Worm (Caenorhabditis elegans) whole organism, L4 larva: ENCODE data around the gene Y54G2A.15.

ENCODE experiments used
- F26F4.8 ChIP-seq: fragments of 200-800 bp; sonication (Bioruptor generic); conservative IDR thresholded peaks from 2 replicates; pipeline ENCODE4 v1.3.6; 2022; ENCODE audit warnings: missing genetic modification characterization, missing compliant biosample characterization
- F49E8.2 ChIP-seq: sonication (generic microtip); optimal IDR thresholded peaks from 2 replicates; lab custom pipeline; 2016; ENCODE audit warnings: missing compliant biosample characterization, mild to moderate bottlenecking, missing genetic modification characterization, borderline replicate concordance
- T20F7.1 ChIP-seq: fragments of 200-800 bp; sonication (Bioruptor generic); optimal IDR thresholded peaks from 2 replicates; lab custom pipeline; 2018; ENCODE audit warnings: mild to moderate bottlenecking, missing genetic modification characterization, missing compliant biosample characterization
- T26A8.4 ChIP-seq: fragments of 200-800 bp; sonication (Bioruptor generic); IDR thresholded peaks from 2 replicates; pipeline ENCODE4 v1.3.6; 2022; ENCODE audit warnings: missing genetic modification characterization, missing compliant biosample characterization
- Y105C5A.15 ChIP-seq: fragments of 200-800 bp; sonication (Bioruptor generic); IDR thresholded peaks from 2 replicates; pipeline ENCODE4 v1.3.6; 2022; ENCODE audit warnings: missing genetic modification characterization, missing compliant biosample characterization
- Y5F2A.4 ChIP-seq: fragments of 200-800 bp; sonication (Bioruptor generic); optimal IDR thresholded peaks from 2 replicates; lab custom pipeline; 2018; ENCODE audit warnings: mild to moderate bottlenecking, missing genetic modification characterization, missing compliant biosample characterization
- aha-1 ChIP-seq: fragments of 150-350 bp; peaks from one replicate; lab custom pipeline; 2014; ENCODE audit warnings: missing biosample characterization, missing genetic modification characterization
- aly-2 ChIP-seq: sonication (generic microtip); optimal IDR thresholded peaks from 2 replicates; lab custom pipeline; 2018; ENCODE audit warnings: missing biosample characterization, missing genetic modification characterization
- arid-1 ChIP-seq: fragments of 200-800 bp; sonication (Bioruptor generic); conservative IDR thresholded peaks from 2 replicates; pipeline ENCODE4 v1.3.6; 2022; ENCODE audit warnings: missing genetic modification reagents, missing genetic modification characterization, missing compliant biosample characterization
- daf-12 ChIP-seq: fragments of 150-350 bp; optimal IDR thresholded peaks from 2 replicates; lab custom pipeline; 2014; ENCODE audit warnings: missing biosample characterization, missing genetic modification reagents, missing genetic modification characterization
- daf-16 ChIP-seq, 3 experiments: sonication (generic microtip); optimal IDR thresholded peaks; 2 replicates each; lab custom pipeline; 2016 to 2017; ENCODE audit warnings: missing genetic modification characterization in 3 of 3, missing genetic modification reagents in 3 of 3, mild to moderate bottlenecking in 2 of 3, missing compliant biosample characterization in 2 of 3, missing biosample characterization in 1 of 3, moderate library complexity in 1 of 3
- daf-19 ChIP-seq: fragments of 200-800 bp; sonication (Bioruptor generic); conservative IDR thresholded peaks from 2 replicates; pipeline ENCODE4 v1.3.6; 2022; ENCODE audit warnings: missing genetic modification characterization, missing compliant biosample characterization
- dpl-1 ChIP-seq: fragments of 150-350 bp; optimal IDR thresholded peaks from 2 replicates; lab custom pipeline; 2014; ENCODE audit warnings: missing biosample characterization, missing genetic modification reagents, missing genetic modification characterization
- duxl-1 ChIP-seq: sonication (generic microtip); optimal IDR thresholded peaks from 2 replicates; lab custom pipeline; 2016; ENCODE audit warnings: mild to moderate bottlenecking, missing genetic modification characterization, moderate library complexity, missing compliant biosample characterization; ENCODE audit not compliant: poor library complexity
- dve-1 ChIP-seq: sonication (generic microtip); optimal IDR thresholded peaks from 2 replicates; lab custom pipeline; 2017; ENCODE audit warnings: antibody characterized with exemption, mild to moderate bottlenecking, missing genetic modification characterization, missing compliant biosample characterization; ENCODE audit not compliant: insufficient read depth
- egl-43 ChIP-seq: fragments of 200-800 bp; sonication (Bioruptor generic); IDR thresholded peaks from 2 replicates; pipeline ENCODE4 v1.3.6; 2022; ENCODE audit warnings: missing genetic modification reagents, missing genetic modification characterization, missing compliant biosample characterization
- hif-1 ChIP-seq, 2 experiments: sonication (generic microtip); optimal IDR thresholded peaks; 2 replicates each; lab custom pipeline; 2016 to 2017; ENCODE audit warnings: missing compliant biosample characterization in 2 of 2, missing genetic modification characterization in 2 of 2, missing genetic modification reagents in 2 of 2, missing genotype in 2 of 2, mild to moderate bottlenecking in 1 of 2
- hlh-30 ChIP-seq: sonication (generic microtip); optimal IDR thresholded peaks from 2 replicates; lab custom pipeline; 2017; ENCODE audit warnings: antibody characterized with exemption, mild to moderate bottlenecking, missing genetic modification characterization, missing compliant biosample characterization; ENCODE audit not compliant: insufficient read depth
- hmg-1.1 ChIP-seq: fragments of 200-800 bp; sonication (Bioruptor generic); IDR thresholded peaks from 2 replicates; pipeline ENCODE4 v1.3.6; 2022; ENCODE audit warnings: missing genetic modification reagents, missing genetic modification characterization, missing compliant biosample characterization
- lin-1 ChIP-seq: fragments of 200-800 bp; sonication (Bioruptor generic); IDR thresholded peaks from 2 replicates; pipeline ENCODE4 v1.3.6; 2022; ENCODE audit warnings: missing genetic modification reagents, missing genetic modification characterization, missing compliant biosample characterization
- lin-29 ChIP-seq: fragments of 200-800 bp; sonication (Bioruptor generic); IDR thresholded peaks from 2 replicates; pipeline ENCODE4 v1.3.6; 2022; ENCODE audit warnings: missing genetic modification reagents, missing genetic modification characterization, missing compliant biosample characterization
- lin-38 ChIP-seq: fragments of 200-800 bp; sonication (Bioruptor generic); IDR thresholded peaks from 2 replicates; pipeline ENCODE4 v1.3.6; 2022; ENCODE audit warnings: missing genetic modification reagents, missing genetic modification characterization, missing compliant biosample characterization
- lin-39 ChIP-seq: fragments of 150-350 bp; optimal IDR thresholded peaks from 2 replicates; lab custom pipeline; 2014; ENCODE audit warnings: missing biosample characterization, missing genetic modification reagents, missing genetic modification characterization
- madf-5 ChIP-seq, 2 experiments: fragments of 200-800 bp; sonication (Bioruptor generic); IDR thresholded peaks; 2 replicates each; pipeline ENCODE4 v1.3.6; 2022; ENCODE audit warnings: missing compliant biosample characterization in 2 of 2, missing genetic modification characterization in 2 of 2
- mep-1 ChIP-seq: fragments of 150-350 bp; sonication (generic microtip); optimal IDR thresholded peaks from 3 replicates; lab custom pipeline; 2014; ENCODE audit warnings: missing biosample characterization, missing genetic modification characterization
- mes-2 ChIP-seq: sonication (generic microtip); optimal IDR thresholded peaks from 2 replicates; lab custom pipeline; 2016; ENCODE audit warnings: missing genotype, mild to moderate bottlenecking, missing genetic modification characterization, missing compliant biosample characterization; ENCODE audit not compliant: poor library complexity, severe bottlenecking
- mxl-2 ChIP-seq: fragments of 200-800 bp; sonication (Bioruptor generic); conservative IDR thresholded peaks from 2 replicates; pipeline ENCODE4 v1.3.6; 2022; ENCODE audit warnings: missing genetic modification reagents, missing genetic modification characterization, missing compliant biosample characterization
- nhr-11 ChIP-seq: fragments of 150-350 bp; optimal IDR thresholded peaks from 2 replicates; lab custom pipeline; 2014; ENCODE audit warnings: missing biosample characterization, missing genetic modification characterization
- nhr-237 ChIP-seq: sonication (generic microtip); optimal IDR thresholded peaks from 2 replicates; lab custom pipeline; 2017; ENCODE audit warnings: missing biosample characterization, missing genetic modification characterization
- nhr-28 ChIP-seq: fragments of 150-350 bp; optimal IDR thresholded peaks from 2 replicates; lab custom pipeline; 2014; ENCODE audit warnings: missing biosample characterization, missing genetic modification characterization
- nhr-42 ChIP-seq: fragments of 200-800 bp; sonication (Bioruptor generic); IDR thresholded peaks from 2 replicates; pipeline ENCODE4 v1.3.6; 2022; ENCODE audit warnings: missing genetic modification characterization, missing compliant biosample characterization
- nhr-48 ChIP-seq: sonication (generic microtip); optimal IDR thresholded peaks from 2 replicates; lab custom pipeline; 2016; ENCODE audit warnings: mild to moderate bottlenecking, missing genetic modification characterization, missing compliant biosample characterization
- nhr-77 ChIP-seq: fragments of 150-350 bp; optimal IDR thresholded peaks from 2 replicates; lab custom pipeline; 2014; ENCODE audit warnings: missing biosample characterization, missing genetic modification characterization
- php-3 ChIP-seq: fragments of 200-800 bp; sonication (Bioruptor generic); IDR thresholded peaks from 2 replicates; pipeline ENCODE4 v1.3.6; 2022; ENCODE audit warnings: missing genetic modification reagents, missing genetic modification characterization, missing compliant biosample characterization
- saeg-2 ChIP-seq: fragments of 200-800 bp; sonication (Bioruptor generic); IDR thresholded peaks from 2 replicates; pipeline ENCODE4 v1.3.6; 2022; ENCODE audit warnings: missing genetic modification reagents, missing genetic modification characterization, missing compliant biosample characterization
- sdz-12 ChIP-seq: fragments of 200-800 bp; sonication (Bioruptor generic); optimal IDR thresholded peaks from 2 replicates; lab custom pipeline; 2018; ENCODE audit warnings: mild to moderate bottlenecking, missing genetic modification characterization, missing compliant biosample characterization
- set-16 ChIP-seq: fragments of 200-800 bp; sonication (Bioruptor generic); IDR thresholded peaks from 2 replicates; pipeline ENCODE4 v1.3.6; 2022; ENCODE audit warnings: missing genetic modification reagents, missing genetic modification characterization, missing compliant biosample characterization
- snpc-1.2 ChIP-seq: fragments of 200-800 bp; sonication (Bioruptor generic); IDR thresholded peaks from 2 replicates; pipeline ENCODE4 v1.3.6; 2022; ENCODE audit warnings: missing genetic modification reagents, missing genetic modification characterization, missing compliant biosample characterization
- spr-1 ChIP-seq: sonication (generic microtip); optimal IDR thresholded peaks from 2 replicates; lab custom pipeline; 2016; ENCODE audit warnings: mild to moderate bottlenecking, missing genetic modification characterization, missing compliant biosample characterization
- tag-97 ChIP-seq: fragments of 200-800 bp; sonication (Bioruptor generic); IDR thresholded peaks from 2 replicates; pipeline ENCODE4 v1.3.6; 2022; ENCODE audit warnings: missing genetic modification characterization, missing compliant biosample characterization
- tra-1 ChIP-seq: fragments of 200-800 bp; sonication (Bioruptor generic); IDR thresholded peaks from 2 replicates; pipeline ENCODE4 v1.3.6; 2022; ENCODE audit warnings: missing genetic modification reagents, missing genetic modification characterization, missing compliant biosample characterization
- zag-1 ChIP-seq: fragments of 150-350 bp; optimal IDR thresholded peaks from 2 replicates; lab custom pipeline; 2014; ENCODE audit warnings: missing biosample characterization, missing genetic modification characterization
- zfp-3 ChIP-seq: fragments of 200-800 bp; sonication (Bioruptor generic); conservative IDR thresholded peaks from 2 replicates; pipeline ENCODE4 v1.3.6; 2022; ENCODE audit warnings: missing genetic modification reagents, missing genetic modification characterization, missing compliant biosample characterization
- ztf-11 ChIP-seq: fragments of 150-350 bp; optimal IDR thresholded peaks from 2 replicates; lab custom pipeline; 2014; ENCODE audit warnings: missing biosample characterization, missing genetic modification characterization

The Y54G2A.15 gene

DNA sequence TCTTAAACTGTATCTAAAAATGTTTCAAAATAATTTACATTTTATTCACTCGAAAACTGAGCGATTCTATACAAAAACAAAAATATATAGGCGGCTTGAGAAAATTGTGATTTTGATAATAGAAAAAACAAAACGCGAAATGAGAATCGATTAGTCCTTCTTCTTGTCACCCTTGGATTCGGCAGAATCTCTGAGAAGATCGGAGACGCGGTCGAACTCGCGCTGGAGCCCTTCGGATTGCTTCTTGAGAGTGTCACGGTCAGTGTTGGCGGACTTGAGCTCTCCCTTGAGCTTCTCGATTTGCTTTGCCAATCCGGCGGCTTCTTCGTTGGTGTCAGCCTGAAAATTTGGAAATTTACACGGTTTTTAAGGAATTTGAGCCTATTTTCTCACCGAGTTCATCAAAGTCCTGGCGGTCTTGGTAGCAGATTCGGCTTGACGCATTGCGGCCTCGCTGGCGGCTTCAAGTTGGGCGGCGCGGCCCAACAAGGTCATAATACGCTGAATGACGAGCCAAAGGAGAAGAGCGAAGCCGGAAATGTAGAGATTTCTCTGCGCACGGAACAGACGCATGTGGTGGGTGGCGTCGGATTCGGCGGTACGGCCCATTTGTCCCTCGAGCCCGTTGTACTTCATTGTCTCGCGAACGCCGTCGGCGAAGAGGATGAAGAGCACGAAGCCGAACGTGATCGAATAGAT, 47.9 kb upstream of the Y54G2A.15 start:
- TF ChIP-seq php-3 (GFP tag; lab: Robert Waterston, UW) = 0 out of 2 replicates have a peak, but pooled peaks have one; percentile 29
- TF ChIP-seq lin-38 (GFP tag; lab: Robert Waterston, UW) = peak; percentile 55; the same call in 1 of the 2 replicates
- peak; percentile 70 for TF ChIP-seq set-16 (GFP tag; lab: Robert Waterston, UW)
- TF ChIP-seq mep-1 (tag; lab: Kevin White, UChicago) = peak; percentile 34
- peak; percentile 72 for TF ChIP-seq snpc-1.2
- no peak for TF ChIP-seq daf-16 (GFP tag; optimal IDR thresholded peaks at IDR 0.05; lab: Kevin White, UChicago)
- peak; percentile 1 for TF ChIP-seq daf-16 (tag; optimal IDR thresholded peaks at IDR 0.05; lab: Kevin White, UChicago)
- TF ChIP-seq aha-1 (tag; lab: Kevin White, UChicago) = peak; percentile 58
- 0 out of 2 replicates have a peak, but pooled peaks have one; percentile 15 for TF ChIP-seq egl-43
- TF ChIP-seq F49E8.2 (tag; lab: Kevin White, UChicago) = peak; percentile 57
- 0 out of 2 replicates have a peak, but pooled peaks have one; percentile 5 for TF ChIP-seq tra-1 (GFP tag; lab: Robert Waterston, UW)
- peak; percentile 43; the same call in 1 of the 2 replicates for TF ChIP-seq F26F4.8 (GFP tag; lab: Robert Waterston, UW)
- no peak for TF ChIP-seq hif-1 (tag; optimal IDR thresholded peaks at IDR 0.05; lab: Kevin White, UChicago)
- TF ChIP-seq zfp-3 (GFP tag; lab: Robert Waterston, UW) = 0 out of 2 replicates have a peak, but pooled peaks have one; percentile 11
- TF ChIP-seq nhr-28 (tag; lab: Kevin White, UChicago) = no peak
- no peak for TF ChIP-seq nhr-237
- no peak for TF ChIP-seq lin-39 (tag; lab: Kevin White, UChicago)

- TF ChIP-seq mes-2 (tag; lab: Kevin White, UChicago) (peak; percentile 49), duxl-1 (tag; lab: Kevin White, UChicago) (no peak), nhr-48 (no peak), hlh-30 (tag; lab: Kevin White, UChicago) (peak; percentile 33), dpl-1 (peak; percentile 83), madf-5 (GFP tag; IDR thresholded peaks at IDR 0.05; lab: Robert Waterston, UW) (no peak), lin-29 (GFP tag; lab: Robert Waterston, UW) (no peak), arid-1 (GFP tag; lab: Robert Waterston, UW) (no peak), mxl-2 (GFP tag; lab: Robert Waterston, UW) (no peak), spr-1 (tag; lab: Kevin White, UChicago) (no peak), sdz-12 (no peak), T20F7.1 (GFP tag; lab: Kevin White, UChicago) (no peak), nhr-77 (tag; lab: Kevin White, UChicago) (peak; percentile 28), egl-43 (no peak), php-3 (GFP tag; lab: Robert Waterston, UW) (no peak), nhr-42 (GFP tag; lab: Robert Waterston, UW) (no peak), T26A8.4 (no peak), Y105C5A.15 (GFP tag; lab: Robert Waterston, UW) (no peak), ztf-11 (tag; lab: Kevin White, UChicago) (no peak), daf-12 (tag; lab: Kevin White, UChicago) (no peak), tag-97 (GFP tag; lab: Robert Waterston, UW) (no peak), saeg-2 (GFP tag; lab: Robert Waterston, UW) (no peak), lin-38 (GFP tag; lab: Robert Waterston, UW) (peak; percentile 45; the same call in 1 of the 2 replicates), daf-19 (GFP tag; lab: Robert Waterston, UW) (no peak), Y5F2A.4 (GFP tag; lab: Kevin White, UChicago) (no peak), F49E8.2 (tag; lab: Kevin White, UChicago) (no peak), zag-1 (no peak), dve-1 (tag; lab: Kevin White, UChicago) (peak; percentile 27), aly-2 (tag; lab: Kevin White, UChicago) (no peak), nhr-28 (tag; lab: Kevin White, UChicago) (no peak), lin-1 (GFP tag; lab: Robert Waterston, UW) (no peak), nhr-11 (tag; lab: Kevin White, UChicago) (no peak), F26F4.8 (GFP tag; lab: Robert Waterston, UW) (no peak), hmg-1.1 (GFP tag; lab: Robert Waterston, UW) (no peak), daf-16 (GFP tag; optimal IDR thresholded peaks at IDR 0.05; lab: Kevin White, UChicago) (no peak), daf-16 (tag; optimal IDR thresholded peaks at IDR 0.05; lab: Kevin White, UChicago) (peak; percentile 6), hif-1 (tag; optimal IDR thresholded peaks at IDR 0.05; lab: Kevin White, UChicago) (no peak)
These were observed 46.7 kb upstream of the Y54G2A.15 start, which contains the start of the genes nprt-1 and dib-1 for ce11 chrIV:2890401-2890952. TSS of gene nprt-1 (minus strand) at chrIV:2890451. TSS of gene dib-1 (plus strand) at chrIV:2890882.
